Worm (Caenorhabditis elegans) whole organism, midembryonic: ENCODE results near the gene ipp-5.

Experiments
- T22C8.4 ChIP-seq: fragments of 200-800 bp; sonication (Bioruptor generic); IDR thresholded peaks from 2 replicates; pipeline ENCODE4 v1.3.6; 2022; ENCODE audit warnings: missing genetic modification characterization, missing compliant biosample characterization
- flt-1 ChIP-seq: fragments of 200-800 bp; sonication (Bioruptor generic); IDR thresholded peaks from 2 replicates; pipeline ENCODE4 v1.3.6; 2022; ENCODE audit warnings: missing genetic modification characterization, missing compliant biosample characterization
- klf-2 ChIP-seq: fragments of 200-800 bp; sonication (Bioruptor generic); conservative IDR thresholded peaks from 2 replicates; pipeline ENCODE4 v1.3.6; 2022; ENCODE audit warnings: missing genetic modification reagents, missing genetic modification characterization, missing compliant biosample characterization
- med-1 ChIP-seq: sonication (generic microtip); optimal IDR thresholded peaks from 2 replicates; lab custom pipeline; 2017; ENCODE audit warnings: missing genetic modification characterization, mild to moderate bottlenecking, missing compliant biosample characterization, antibody characterized with exemption, missing genetic modification reagents; ENCODE audit not compliant: insufficient read depth
- ref-1 ChIP-seq: fragments of 200-800 bp; sonication (Bioruptor generic); conservative IDR thresholded peaks from 2 replicates; pipeline ENCODE4 v1.3.6; 2022; ENCODE audit warnings: missing genetic modification reagents, missing genetic modification characterization, missing compliant biosample characterization
- tab-1 ChIP-seq: fragments of 200-800 bp; sonication (Bioruptor generic); IDR thresholded peaks from 2 replicates; pipeline ENCODE4 v1.3.6; 2022; ENCODE audit warnings: missing genetic modification characterization, missing compliant biosample characterization
- ztf-29 ChIP-seq: fragments of 200-800 bp; sonication (Bioruptor generic); IDR thresholded peaks from 2 replicates; pipeline ENCODE4 v1.3.6; 2022; ENCODE audit warnings: missing genetic modification reagents, missing genetic modification characterization, missing compliant biosample characterization

DNA sequence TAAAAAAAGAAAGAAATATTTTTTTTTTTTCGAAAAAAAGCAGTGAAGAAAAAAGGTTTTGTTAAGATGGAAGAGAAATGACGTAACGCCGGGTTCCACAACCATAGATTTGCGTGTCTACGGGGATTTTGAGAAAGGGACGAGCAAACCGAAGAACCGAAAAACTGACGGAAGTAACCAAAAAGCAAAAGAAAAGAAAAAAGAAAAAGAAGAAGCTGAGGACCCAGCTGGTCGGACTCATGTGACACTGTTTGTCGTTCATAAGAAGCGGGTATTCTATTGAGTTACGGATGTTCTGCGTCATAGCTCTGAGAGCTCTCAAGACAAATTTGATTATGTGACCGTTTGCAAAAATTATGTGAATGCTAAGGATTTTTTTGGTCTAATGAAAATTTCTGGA, 48.5 kb upstream of the ipp-5 start:
- TF ChIP-seq klf-2 (GFP tag; lab: Robert Waterston, UW) (no peak), tab-1 (GFP tag; lab: Robert Waterston, UW) (no peak), ztf-29 (no peak), med-1 (GFP tag; lab: Kevin White, UChicago) (no peak), ref-1 (GFP tag; lab: Robert Waterston, UW) (no peak), flt-1 (GFP tag; lab: Robert Waterston, UW) (no peak), T22C8.4 (no peak)
